Worm (Caenorhabditis elegans) whole organism, late embryonic: ENCODE data around the gene R08D7.5.

ENCODE experiments used
- fkh-10 ChIP-seq: fragments of 150-350 bp; optimal IDR thresholded peaks from 2 replicates; lab custom pipeline; 2014; ENCODE audit warnings: missing biosample characterization, missing genetic modification reagents, missing genetic modification characterization
- unc-55 ChIP-seq: sonication (generic microtip); optimal IDR thresholded peaks from 2 replicates; lab custom pipeline; 2017; ENCODE audit warnings: missing biosample characterization, missing genetic modification reagents, missing genetic modification characterization

- TF ChIP-seq unc-55 (no peak), fkh-10 (GFP tag; lab: Kevin White, UChicago) (no peak)
Observed at ce11 chrIII:8967639-8968038, 6.3 kb upstream of the R08D7.5 start, which contains the start of the genes bud-13 and rpap-2.
